Worm (Caenorhabditis elegans) whole organism, L3 larva: Measurements from ENCODE around the gene mtr-4.

Experiments used
- R02D3.7 ChIP-seq: fragments of 150-350 bp; optimal IDR thresholded peaks from 2 replicates; lab custom pipeline; 2014; ENCODE audit warnings: missing biosample characterization, missing genetic modification characterization
- ZK546.5 ChIP-seq: sonication (generic microtip); optimal IDR thresholded peaks from 2 replicates; lab custom pipeline; 2017; ENCODE audit warnings: missing biosample characterization, missing genetic modification characterization
- ama-1 ChIP-seq: fragments of 150-350 bp; optimal IDR thresholded peaks from 2 replicates; lab custom pipeline; 2018
- ceh-28 ChIP-seq: fragments of 150-350 bp; optimal IDR thresholded peaks from 2 replicates; lab custom pipeline; 2014; ENCODE audit warnings: missing biosample characterization, missing genetic modification reagents, missing genetic modification characterization
- ceh-82 ChIP-seq: fragments of 150-350 bp; optimal IDR thresholded peaks from 2 replicates; lab custom pipeline; 2014; ENCODE audit warnings: missing biosample characterization, missing genetic modification characterization
- ceh-9 ChIP-seq: sonication (generic microtip); optimal IDR thresholded peaks from 2 replicates; lab custom pipeline; 2018; ENCODE audit warnings: missing biosample characterization, missing genetic modification characterization
- daf-12 ChIP-seq: fragments of 150-350 bp; optimal IDR thresholded peaks from 2 replicates; lab custom pipeline; 2014; ENCODE audit warnings: missing biosample characterization, missing genetic modification reagents, missing genetic modification characterization
- elt-1 ChIP-seq: fragments of 150-350 bp; optimal IDR thresholded peaks from 2 replicates; lab custom pipeline; 2014; ENCODE audit warnings: missing biosample characterization, missing genetic modification characterization
- elt-3 ChIP-seq, 3 experiments: fragments of 150-350 bp in 1 of 3; sonication (generic microtip) in 2 of 3; optimal IDR thresholded peaks; 2 replicates in 2 of 3; 4 replicates in 1 of 3; lab custom pipeline; 2014 to 2017; ENCODE audit warnings: missing biosample characterization in 3 of 3, missing genetic modification characterization in 3 of 3
- eor-1 ChIP-seq, 2 experiments: fragments of 150-350 bp; optimal IDR thresholded peaks; 2 replicates each; lab custom pipeline; 2014 to 2018; ENCODE audit warnings: missing biosample characterization in 2 of 2, missing genetic modification characterization in 2 of 2
- fkh-10 ChIP-seq: sonication (generic microtip); optimal IDR thresholded peaks from 2 replicates; lab custom pipeline; 2017; ENCODE audit warnings: missing biosample characterization, missing genetic modification reagents, missing genetic modification characterization
- fkh-2 ChIP-seq: fragments of 150-350 bp; optimal IDR thresholded peaks from 2 replicates; lab custom pipeline; 2014; ENCODE audit warnings: missing biosample characterization, missing genetic modification reagents, missing genetic modification characterization
- fos-1 ChIP-seq: fragments of 150-350 bp; optimal IDR thresholded peaks from 2 replicates; lab custom pipeline; 2014; ENCODE audit warnings: missing biosample characterization, missing genetic modification characterization
- hmg-11 ChIP-seq: sonication (generic microtip); optimal IDR thresholded peaks from 2 replicates; lab custom pipeline; 2016; ENCODE audit warnings: missing genetic modification characterization, missing compliant biosample characterization
- jun-1 ChIP-seq: fragments of 150-350 bp; optimal IDR thresholded peaks from 2 replicates; lab custom pipeline; 2014; ENCODE audit warnings: missing biosample characterization, missing genetic modification reagents, missing genetic modification characterization
- lin-15B ChIP-seq: fragments of 150-350 bp; optimal IDR thresholded peaks from 2 replicates; lab custom pipeline; 2014; ENCODE audit warnings: missing biosample characterization, missing genetic modification characterization
- lin-39 ChIP-seq: fragments of 150-350 bp; optimal IDR thresholded peaks from 2 replicates; lab custom pipeline; 2018; ENCODE audit warnings: missing biosample characterization, missing genetic modification reagents, missing genetic modification characterization
- lsy-12 ChIP-seq: sonication (generic microtip); optimal IDR thresholded peaks from 2 replicates; lab custom pipeline; 2016; ENCODE audit warnings: mild to moderate bottlenecking, missing genetic modification characterization, missing compliant biosample characterization
- mdl-1 ChIP-seq: fragments of 150-350 bp; optimal IDR thresholded peaks from 2 replicates; lab custom pipeline; 2014; ENCODE audit warnings: missing biosample characterization, missing genetic modification characterization
- nfya-1 ChIP-seq: sonication (generic microtip); optimal IDR thresholded peaks from 2 replicates; lab custom pipeline; 2017; ENCODE audit warnings: missing genetic modification characterization, mild to moderate bottlenecking, missing compliant biosample characterization, antibody characterized with exemption, moderate library complexity; ENCODE audit not compliant: insufficient read depth
- nhr-11 ChIP-seq: fragments of 150-350 bp; optimal IDR thresholded peaks from 2 replicates; lab custom pipeline; 2014; ENCODE audit warnings: missing biosample characterization, missing genetic modification characterization
- nhr-23 ChIP-seq: fragments of 150-350 bp; optimal IDR thresholded peaks from 2 replicates; lab custom pipeline; 2014; ENCODE audit warnings: missing biosample characterization, missing genetic modification reagents, missing genetic modification characterization
- nhr-237 ChIP-seq: fragments of 150-350 bp; optimal IDR thresholded peaks from 2 replicates; lab custom pipeline; 2014; ENCODE audit warnings: missing biosample characterization, missing genetic modification characterization
- nhr-25 ChIP-seq: sonication (generic microtip); optimal IDR thresholded peaks from 2 replicates; lab custom pipeline; 2017; ENCODE audit warnings: missing biosample characterization, missing genetic modification characterization
- nhr-28 ChIP-seq: fragments of 150-350 bp; optimal IDR thresholded peaks from 2 replicates; lab custom pipeline; 2014; ENCODE audit warnings: missing biosample characterization, missing genetic modification characterization
- nhr-43 ChIP-seq: sonication (generic microtip); optimal IDR thresholded peaks from 2 replicates; lab custom pipeline; 2016; ENCODE audit warnings: mild to moderate bottlenecking, missing genetic modification characterization, missing compliant biosample characterization; ENCODE audit not compliant: poor library complexity, severe bottlenecking
- nhr-67 ChIP-seq: fragments of 150-350 bp; optimal IDR thresholded peaks from 2 replicates; lab custom pipeline; 2014; ENCODE audit warnings: missing biosample characterization, missing genetic modification characterization
- nhr-76 ChIP-seq: fragments of 150-350 bp; sonication (generic microtip); optimal IDR thresholded peaks from 5 replicates; lab custom pipeline; 2014; ENCODE audit warnings: missing biosample characterization, missing genetic modification characterization
- nhr-77 ChIP-seq: fragments of 150-350 bp; optimal IDR thresholded peaks from 2 replicates; lab custom pipeline; 2014; ENCODE audit warnings: missing biosample characterization, missing genetic modification characterization
- pha-4 ChIP-seq: fragments of 150-350 bp; optimal IDR thresholded peaks from 2 replicates; lab custom pipeline; 2014; ENCODE audit warnings: missing biosample characterization, missing genetic modification reagents, missing genetic modification characterization
- pqm-1 ChIP-seq: fragments of 150-350 bp; optimal IDR thresholded peaks from 2 replicates; lab custom pipeline; 2017; ENCODE audit warnings: missing biosample characterization, missing genetic modification characterization, inconsistent platforms
- sea-2 ChIP-seq: fragments of 150-350 bp; sonication (generic microtip); optimal IDR thresholded peaks from 4 replicates; lab custom pipeline; 2014; ENCODE audit warnings: missing biosample characterization, missing genetic modification reagents, missing genetic modification characterization
- snpc-4 ChIP-seq: fragments of 150-350 bp; optimal IDR thresholded peaks from 2 replicates; lab custom pipeline; 2014; ENCODE audit warnings: missing biosample characterization, missing genetic modification characterization
- tbx-2 ChIP-seq: sonication (generic microtip); optimal IDR thresholded peaks from 2 replicates; lab custom pipeline; 2016; ENCODE audit warnings: mild to moderate bottlenecking, missing genetic modification characterization, missing compliant biosample characterization
- unc-39 ChIP-seq: sonication (generic microtip); optimal IDR thresholded peaks from 4 replicates; lab custom pipeline; 2017; ENCODE audit warnings: missing biosample characterization, missing genetic modification characterization
- unc-62 ChIP-seq: fragments of 150-350 bp; sonication (generic microtip); optimal IDR thresholded peaks from 4 replicates; lab custom pipeline; 2014; ENCODE audit warnings: missing biosample characterization, missing genetic modification reagents, missing genetic modification characterization
- zag-1 ChIP-seq: fragments of 150-350 bp; optimal IDR thresholded peaks from 2 replicates; lab custom pipeline; 2014; ENCODE audit warnings: missing biosample characterization, missing genetic modification characterization
- ztf-11 ChIP-seq: fragments of 150-350 bp; optimal IDR thresholded peaks from 2 replicates; lab custom pipeline; 2014; ENCODE audit warnings: missing biosample characterization, missing genetic modification characterization
- ztf-4 ChIP-seq: fragments of 150-350 bp; optimal IDR thresholded peaks from 2 replicates; lab custom pipeline; 2014; ENCODE audit warnings: missing biosample characterization, missing genetic modification characterization

mtr-4 gene

DNA sequence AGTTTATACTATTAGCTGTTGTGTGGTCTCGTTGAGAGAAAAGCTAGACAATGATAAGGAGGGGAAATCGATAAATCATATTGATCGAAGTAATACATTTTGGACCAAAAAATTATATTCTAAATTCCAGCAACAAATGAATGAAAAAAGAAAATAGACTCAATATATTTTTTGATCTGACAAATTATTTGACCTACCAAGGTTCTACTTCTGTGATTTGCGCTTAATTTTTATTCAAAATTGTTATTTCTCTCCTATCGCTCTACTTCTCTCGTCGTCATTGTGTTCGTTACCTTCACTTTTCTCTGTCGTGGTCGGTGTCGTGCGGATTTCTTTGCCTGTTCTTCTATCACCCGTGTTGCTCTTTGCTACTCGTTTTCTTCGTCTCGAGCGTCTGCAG, 33.5 kb downstream of the mtr-4 start:
- TF ChIP-seq ztf-11 (tag; lab: Kevin White, UChicago), result no peak
- no peak for TF ChIP-seq snpc-4
- TF ChIP-seq lin-39, result no peak
- no peak for TF ChIP-seq hmg-11 (tag; lab: Kevin White, UChicago)
- TF ChIP-seq unc-62 (GFP tag; lab: Kevin White, UChicago), result no peak
- TF ChIP-seq nhr-28, result no peak
- TF ChIP-seq nhr-77 (tag; lab: Kevin White, UChicago), result no peak
- no peak for TF ChIP-seq elt-3 (tag; optimal IDR thresholded peaks at IDR 0.05; lab: Kevin White, UChicago)
- no peak for TF ChIP-seq nhr-237 (tag; lab: Kevin White, UChicago)
- TF ChIP-seq ztf-4 (tag; lab: Kevin White, UChicago), result no peak
- no peak for TF ChIP-seq nhr-67 (tag; lab: Kevin White, UChicago)
- no peak for TF ChIP-seq nhr-25 (tag; lab: Kevin White, UChicago)
- TF ChIP-seq fkh-2 (tag; lab: Kevin White, UChicago), result no peak
- TF ChIP-seq daf-12 (tag; lab: Kevin White, UChicago), result no peak
- no peak for TF ChIP-seq ZK546.5
- no peak for TF ChIP-seq sea-2 (GFP tag; lab: Kevin White, UChicago)
- TF ChIP-seq lsy-12, result no peak

DNA sequence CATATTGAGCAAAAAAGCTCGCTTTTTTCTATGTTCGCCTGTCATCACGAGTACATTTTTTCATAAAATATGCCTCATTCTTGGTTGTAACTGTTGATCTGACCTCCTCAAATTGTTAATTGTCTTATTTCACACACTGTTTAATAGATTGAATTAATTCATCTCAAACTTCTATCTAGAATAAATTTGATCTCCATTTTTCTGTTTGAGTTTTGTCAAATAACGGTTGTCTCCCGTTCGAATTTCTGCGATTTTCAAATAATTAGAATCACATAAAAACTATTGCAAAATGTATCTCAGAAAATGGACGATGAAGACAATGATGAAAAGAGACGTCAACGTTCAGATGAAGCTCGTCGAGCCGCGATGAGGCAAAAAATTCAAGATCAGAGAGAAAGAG, 36.4 kb downstream of the mtr-4 start, which contains the start of gene K07F5.14:
Gene K07F5.14, plus strand, starts transcription at position 301 of the 400 bp plus-strand sequence.
- TF ChIP-seq nfya-1 (no peak), ceh-9 (tag; lab: Kevin White, UChicago) (no peak)

DNA sequence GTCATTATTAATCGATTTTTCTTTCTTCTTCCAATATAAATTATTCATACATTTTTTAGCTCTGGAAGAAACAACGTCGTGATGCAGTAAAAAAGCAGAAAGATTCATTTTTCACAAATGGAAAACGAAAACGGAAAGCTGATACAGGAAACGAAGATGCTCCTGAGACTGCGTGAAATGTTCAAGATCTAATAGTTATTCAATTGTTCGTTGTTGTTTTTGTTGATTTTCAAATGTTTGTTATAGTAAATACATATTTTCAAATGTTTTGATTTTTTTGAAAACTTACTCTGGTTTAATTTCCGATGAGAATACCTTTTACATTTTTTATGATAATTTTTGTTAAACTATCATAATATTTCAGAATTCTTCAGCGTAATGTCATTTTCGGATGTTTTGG, 38.3 kb downstream of the mtr-4 start, which contains the start of gene K07F5.16:
Gene K07F5.16, plus strand, starts transcription at position 301 of the 400 bp plus-strand sequence.
- TF ChIP-seq ama-1 (no peak), eor-1 (tag; optimal IDR thresholded peaks at IDR 0.05; lab: Kevin White, UChicago) (no peak), daf-12 (tag; lab: Kevin White, UChicago) (no peak), lin-39 (no peak), nfya-1 (no peak), pha-4 (tag; lab: Kevin White, UChicago) (no peak), ztf-4 (tag; lab: Kevin White, UChicago) (no peak), sea-2 (GFP tag; lab: Kevin White, UChicago) (no peak), hmg-11 (tag; lab: Kevin White, UChicago) (no peak), elt-1 (tag; lab: Kevin White, UChicago) (no peak)

DNA sequence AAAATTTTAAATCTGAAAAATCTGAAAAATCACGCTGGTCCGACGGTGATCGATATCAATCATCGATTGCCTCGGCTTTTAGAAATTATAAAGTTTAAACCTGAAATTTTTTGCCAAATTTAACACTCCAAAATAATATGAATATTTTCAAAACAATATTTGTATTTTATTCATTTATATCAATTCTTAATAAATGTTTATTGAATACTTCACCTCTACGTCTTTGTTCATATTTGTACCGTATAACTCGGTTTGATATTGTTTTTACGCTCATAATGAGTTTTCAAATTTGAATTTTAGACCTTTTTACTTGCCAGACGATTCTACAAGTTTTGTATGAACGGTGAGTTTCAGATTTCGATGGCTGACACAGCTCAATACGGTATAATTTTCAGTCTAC, 39.3 kb downstream of the mtr-4 start, which contains the start of the genes K07F5.15 and K07F5.22:
Gene K07F5.15, plus strand, starts transcription at position 301 of the 400 bp plus-strand sequence.
Gene K07F5.22, plus strand, starts transcription at position 301 of the 400 bp plus-strand sequence.
- TF ChIP-seq fos-1 (no peak), daf-12 (tag; lab: Kevin White, UChicago) (no peak), zag-1 (no peak), R02D3.7 (tag; lab: Kevin White, UChicago) (no peak), ztf-11 (tag; lab: Kevin White, UChicago) (no peak), ZK546.5 (no peak)

DNA sequence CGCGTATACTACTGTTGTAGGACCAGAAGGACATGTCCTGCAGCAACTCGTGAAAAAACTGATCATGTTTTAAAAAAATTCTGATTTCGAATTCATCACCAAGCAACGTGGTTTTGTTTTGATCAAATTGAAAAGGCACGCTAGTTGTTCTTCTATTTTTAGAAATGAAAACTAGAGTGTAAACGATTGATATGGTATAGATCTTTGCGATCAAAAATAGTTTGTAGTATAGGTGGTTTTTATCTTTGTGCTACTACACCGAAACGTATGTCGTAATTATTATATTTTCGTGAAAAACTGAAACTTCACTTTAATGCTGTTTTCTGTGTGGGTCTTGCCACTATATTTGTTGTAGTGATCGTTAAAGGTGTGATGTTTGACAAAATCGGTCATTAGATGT, 41.4 kb downstream of the mtr-4 start:
- TF ChIP-seq elt-3 (tag; optimal IDR thresholded peaks at IDR 0.05; lab: Kevin White, UChicago) (no peak), nfya-1 (no peak), ceh-28 (tag; lab: Kevin White, UChicago) (no peak), sea-2 (GFP tag; lab: Kevin White, UChicago) (no peak), ceh-82 (tag; lab: Kevin White, UChicago) (no peak), pqm-1 (tag; lab: Kevin White, UChicago) (no peak), nhr-11 (tag; lab: Kevin White, UChicago) (no peak), fkh-10 (GFP tag; lab: Kevin White, UChicago) (no peak), nhr-76 (tag; lab: Kevin White, UChicago) (no peak)

DNA sequence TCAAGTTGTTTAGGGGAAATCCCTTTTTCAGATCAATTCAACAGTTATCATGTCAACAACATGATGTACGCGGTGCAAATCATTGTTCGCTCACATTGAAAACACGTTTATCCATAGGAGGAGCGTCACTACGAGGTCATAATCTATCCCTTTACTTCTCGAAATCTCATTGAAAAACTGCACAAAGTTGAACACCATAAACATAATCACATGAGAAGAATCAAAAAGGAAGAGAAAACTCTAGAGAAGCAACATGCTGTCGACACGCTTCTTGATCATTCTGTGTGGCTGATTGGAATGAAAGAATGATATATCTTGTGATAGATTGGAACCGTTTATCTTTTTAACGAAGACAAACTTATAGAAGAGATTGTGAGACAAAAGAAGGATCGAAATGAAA, 42.4 kb downstream of the mtr-4 start:
- TF ChIP-seq ceh-28 (tag; lab: Kevin White, UChicago) (peak; percentile 48), fos-1 (no peak), ztf-4 (tag; lab: Kevin White, UChicago) (peak; percentile 77), unc-62 (GFP tag; lab: Kevin White, UChicago) (peak; percentile 3), tbx-2 (tag; lab: Kevin White, UChicago) (peak; percentile 57), nhr-43 (peak; percentile 99), mdl-1 (peak; percentile 35), ztf-11 (tag; lab: Kevin White, UChicago) (no peak), jun-1 (tag; lab: Kevin White, UChicago) (no peak), nfya-1 (peak; percentile 29), nhr-23 (peak; percentile 99), nhr-237 (tag; lab: Kevin White, UChicago) (no peak), ama-1 (no peak), nhr-67 (tag; lab: Kevin White, UChicago) (no peak), elt-3 (tag; optimal IDR thresholded peaks at IDR 0.05; lab: Kevin White, UChicago) (peak in 2 of 3 experiments; percentile 40 to 50), nhr-25 (tag; lab: Kevin White, UChicago) (peak; percentile 93), lsy-12 (peak; percentile 30), eor-1 (tag; optimal IDR thresholded peaks at IDR 0.05; lab: Kevin White, UChicago) (no peak), unc-39 (tag; lab: Kevin White, UChicago) (no peak), lin-15B (no peak)
